Worm (Caenorhabditis elegans) whole organism, L1 larva: ENCODE data around the gene flp-23.
A peak's percentile ranks its signal among the peaks of the same experiment; 100 is the strongest.

Experiments used
- C04F5.9 ChIP-seq: sonication (generic microtip); optimal IDR thresholded peaks from 2 replicates; lab custom pipeline; 2016; ENCODE audit warnings: missing genetic modification characterization, missing compliant biosample characterization
- C16A3.4 ChIP-seq: fragments of 150-350 bp; optimal IDR thresholded peaks from 2 replicates; lab custom pipeline; 2014; ENCODE audit warnings: missing biosample characterization, missing genetic modification characterization
- C34B4.2 ChIP-seq: sonication (generic microtip); optimal IDR thresholded peaks from 2 replicates; lab custom pipeline; 2017; ENCODE audit warnings: mild to moderate bottlenecking, missing genetic modification characterization, missing compliant biosample characterization
- F16B12.6 ChIP-seq: fragments of 150-350 bp; optimal IDR thresholded peaks from 2 replicates; lab custom pipeline; 2014; ENCODE audit warnings: missing biosample characterization, missing genetic modification characterization
- Y116A8C.19 ChIP-seq: sonication (generic microtip); optimal IDR thresholded peaks from 2 replicates; lab custom pipeline; 2016; ENCODE audit warnings: missing compliant biosample characterization, missing genetic modification characterization, borderline replicate concordance
- aha-1 ChIP-seq: fragments of 150-350 bp; optimal IDR thresholded peaks from 2 replicates; lab custom pipeline; 2014; ENCODE audit warnings: missing biosample characterization, missing genetic modification characterization
- alr-1 ChIP-seq: fragments of 200-800 bp; sonication (Bioruptor generic); optimal IDR thresholded peaks from 2 replicates; lab custom pipeline; 2018; ENCODE audit warnings: borderline replicate concordance, mild to moderate bottlenecking, missing genetic modification characterization, missing compliant biosample characterization
- aly-2 ChIP-seq: fragments of 150-350 bp; optimal IDR thresholded peaks from 2 replicates; lab custom pipeline; 2014; ENCODE audit warnings: missing biosample characterization, missing genetic modification characterization
- ceh-8 ChIP-seq: fragments of 200-800 bp; sonication (Bioruptor generic); optimal IDR thresholded peaks from 2 replicates; lab custom pipeline; 2018; ENCODE audit warnings: mild to moderate bottlenecking, missing genetic modification characterization, moderate library complexity, missing compliant biosample characterization
- ceh-90 ChIP-seq: sonication (generic microtip); optimal IDR thresholded peaks from 2 replicates; lab custom pipeline; 2016; ENCODE audit warnings: missing genetic modification characterization, missing compliant biosample characterization
- ces-1 ChIP-seq: fragments of 150-350 bp; optimal IDR thresholded peaks from 2 replicates; lab custom pipeline; 2014; ENCODE audit warnings: missing biosample characterization, missing genetic modification reagents, missing genetic modification characterization
- dpl-1 ChIP-seq, 3 experiments: fragments of 150-350 bp in 2 of 3; sonication (generic microtip) in 1 of 3; optimal IDR thresholded peaks; 2 replicates each; lab custom pipeline; 2014 to 2017; ENCODE audit warnings: missing biosample characterization in 3 of 3, missing genetic modification characterization in 3 of 3, missing genetic modification reagents in 3 of 3
- efl-1 ChIP-seq, 4 experiments: fragments of 150-350 bp; optimal IDR thresholded peaks in 3 of 4; peaks in 1 of 4; 1 replicate in 1 of 4; 2 replicates in 3 of 4; lab custom pipeline; 2014; ENCODE audit warnings: missing biosample characterization in 2 of 4, missing genetic modification characterization in 2 of 4, missing genetic modification reagents in 2 of 4
- egl-13 ChIP-seq: sonication (generic microtip); optimal IDR thresholded peaks from 2 replicates; lab custom pipeline; 2016; ENCODE audit warnings: missing genotype, missing genetic modification reagents, missing genetic modification characterization, missing compliant biosample characterization
- egl-27 ChIP-seq, 2 experiments: fragments of 150-350 bp in 1 of 2; sonication (generic microtip); optimal IDR thresholded peaks; 3 replicates each; lab custom pipeline; 2017 to 2018; ENCODE audit warnings: missing biosample characterization in 2 of 2, missing genetic modification characterization in 2 of 2, missing genetic modification reagents in 2 of 2
- elt-2 ChIP-seq: sonication (generic microtip); optimal IDR thresholded peaks from 2 replicates; lab custom pipeline; 2016; ENCODE audit warnings: missing genetic modification characterization, mild to moderate bottlenecking, inconsistent platforms, missing compliant biosample characterization, missing genetic modification reagents
- ets-5 ChIP-seq: fragments of 200-800 bp; sonication (Bioruptor generic); IDR thresholded peaks from 2 replicates; pipeline ENCODE4 v1.3.6; 2022; ENCODE audit warnings: missing genetic modification characterization, missing compliant biosample characterization
- fkh-10 ChIP-seq: sonication (generic microtip); optimal IDR thresholded peaks from 2 replicates; lab custom pipeline; 2017; ENCODE audit warnings: missing biosample characterization, missing genetic modification reagents, missing genetic modification characterization
- fkh-8 ChIP-seq: sonication (generic microtip); optimal IDR thresholded peaks from 2 replicates; lab custom pipeline; 2016; ENCODE audit warnings: mild to moderate bottlenecking, missing genetic modification characterization, missing compliant biosample characterization
- grh-1 ChIP-seq: fragments of 200-800 bp; sonication (Bioruptor generic); IDR thresholded peaks from 2 replicates; pipeline ENCODE4 v1.3.6; 2022; ENCODE audit warnings: missing genetic modification reagents, missing genetic modification characterization, missing compliant biosample characterization
- hlh-17 ChIP-seq: fragments of 200-800 bp; sonication (Bioruptor generic); optimal IDR thresholded peaks from 2 replicates; lab custom pipeline; 2018; ENCODE audit warnings: missing genetic modification characterization, mild to moderate bottlenecking, missing compliant biosample characterization, moderate library complexity, borderline replicate concordance
- jun-1 ChIP-seq: fragments of 150-350 bp; optimal IDR thresholded peaks from 2 replicates; lab custom pipeline; 2014; ENCODE audit warnings: missing biosample characterization, missing genetic modification reagents, missing genetic modification characterization
- lin-13 ChIP-seq: fragments of 150-350 bp; optimal IDR thresholded peaks from 2 replicates; lab custom pipeline; 2014; ENCODE audit warnings: missing biosample characterization, missing genetic modification reagents, missing genetic modification characterization
- lin-14 ChIP-seq: fragments of 200-800 bp; sonication (Bioruptor generic); optimal IDR thresholded peaks from 2 replicates; lab custom pipeline; 2018; ENCODE audit warnings: mild to moderate bottlenecking, missing genetic modification characterization, moderate library complexity, missing compliant biosample characterization
- lin-39 ChIP-seq: fragments of 150-350 bp; optimal IDR thresholded peaks from 2 replicates; lab custom pipeline; 2014; ENCODE audit warnings: missing biosample characterization, missing genetic modification reagents, missing genetic modification characterization
- lir-3 ChIP-seq: sonication (generic microtip); optimal IDR thresholded peaks from 2 replicates; lab custom pipeline; 2016; ENCODE audit warnings: mild to moderate bottlenecking, missing genetic modification characterization, moderate library complexity, missing compliant biosample characterization; ENCODE audit not compliant: poor library complexity
- lsy-2 ChIP-seq, 2 experiments: fragments of 150-350 bp; optimal IDR thresholded peaks; 2 replicates each; lab custom pipeline; 2014; ENCODE audit warnings: missing biosample characterization in 2 of 2, missing genetic modification characterization in 2 of 2
- mab-9 ChIP-seq: fragments of 200-800 bp; sonication (Bioruptor generic); IDR thresholded peaks from 2 replicates; pipeline ENCODE4 v1.3.6; 2022; ENCODE audit warnings: missing genetic modification reagents, missing genetic modification characterization, missing compliant biosample characterization
- mdl-1 ChIP-seq, 2 experiments: fragments of 150-350 bp; optimal IDR thresholded peaks; 2 replicates each; lab custom pipeline; 2014 to 2017; ENCODE audit warnings: missing biosample characterization in 2 of 2, missing genetic modification characterization in 2 of 2, inconsistent platforms in 1 of 2
- mef-2 ChIP-seq: fragments of 150-350 bp; optimal IDR thresholded peaks from 2 replicates; lab custom pipeline; 2014; ENCODE audit warnings: missing biosample characterization, missing genetic modification characterization
- mep-1 ChIP-seq: fragments of 150-350 bp; optimal IDR thresholded peaks from 2 replicates; lab custom pipeline; 2014; ENCODE audit warnings: missing biosample characterization, missing genetic modification characterization
- nhr-20 ChIP-seq: sonication (generic microtip); optimal IDR thresholded peaks from 2 replicates; lab custom pipeline; 2016; ENCODE audit warnings: mild to moderate bottlenecking, missing genetic modification characterization, missing compliant biosample characterization
- nhr-47 ChIP-seq: sonication (generic microtip); optimal IDR thresholded peaks from 2 replicates; lab custom pipeline; 2016; ENCODE audit warnings: mild to moderate bottlenecking, missing genetic modification characterization, moderate library complexity, missing compliant biosample characterization
- nhr-71 ChIP-seq: sonication (generic microtip); optimal IDR thresholded peaks from 2 replicates; lab custom pipeline; 2016; ENCODE audit warnings: mild to moderate bottlenecking, missing genetic modification characterization, moderate library complexity, missing compliant biosample characterization
- nhr-84 ChIP-seq: sonication (generic microtip); optimal IDR thresholded peaks from 2 replicates; lab custom pipeline; 2017; ENCODE audit warnings: missing biosample characterization, missing genetic modification characterization
- nhr-90 ChIP-seq: sonication (generic microtip); optimal IDR thresholded peaks from 2 replicates; lab custom pipeline; 2016; ENCODE audit warnings: mild to moderate bottlenecking, missing genetic modification characterization, missing compliant biosample characterization; ENCODE audit not compliant: poor library complexity
- pag-3 ChIP-seq: sonication (generic microtip); optimal IDR thresholded peaks from 2 replicates; lab custom pipeline; 2017; ENCODE audit warnings: missing genetic modification characterization, mild to moderate bottlenecking, missing compliant biosample characterization, antibody characterized with exemption, borderline replicate concordance; ENCODE audit not compliant: insufficient read depth
- pqm-1 ChIP-seq: sonication (generic microtip); optimal IDR thresholded peaks from 3 replicates; lab custom pipeline; 2017; ENCODE audit warnings: missing biosample characterization, missing genetic modification characterization
- snpc-4 ChIP-seq: fragments of 150-350 bp; optimal IDR thresholded peaks from 2 replicates; lab custom pipeline; 2014; ENCODE audit warnings: missing biosample characterization, missing genetic modification characterization
- snu-23 ChIP-seq: sonication (generic microtip); optimal IDR thresholded peaks from 2 replicates; lab custom pipeline; 2016; ENCODE audit warnings: missing genetic modification characterization, missing compliant biosample characterization
- sox-4 ChIP-seq: sonication (generic microtip); optimal IDR thresholded peaks from 2 replicates; lab custom pipeline; 2016; ENCODE audit warnings: missing genetic modification characterization, missing compliant biosample characterization
- sptf-1 ChIP-seq: fragments of 150-350 bp; optimal IDR thresholded peaks from 2 replicates; lab custom pipeline; 2014; ENCODE audit warnings: missing biosample characterization, missing genetic modification characterization
- sup-37 ChIP-seq: fragments of 200-800 bp; sonication (Bioruptor generic); optimal IDR thresholded peaks from 2 replicates; lab custom pipeline; 2018; ENCODE audit warnings: mild to moderate bottlenecking, missing genetic modification characterization, missing compliant biosample characterization
- tbx-2 ChIP-seq: sonication (generic microtip); optimal IDR thresholded peaks from 2 replicates; lab custom pipeline; 2016; ENCODE audit warnings: missing genetic modification characterization, missing compliant biosample characterization
- unc-130 ChIP-seq: fragments of 150-350 bp; optimal IDR thresholded peaks from 2 replicates; lab custom pipeline; 2017; ENCODE audit warnings: missing biosample characterization, missing genetic modification characterization, inconsistent platforms
- unc-30 ChIP-seq: sonication (generic microtip); optimal IDR thresholded peaks from 2 replicates; lab custom pipeline; 2017; ENCODE audit warnings: missing biosample characterization, missing genetic modification characterization
- unc-86 ChIP-seq: sonication (generic microtip); optimal IDR thresholded peaks from 2 replicates; lab custom pipeline; 2016; ENCODE audit warnings: missing genetic modification characterization, missing compliant biosample characterization
- vab-15 ChIP-seq: sonication (generic microtip); optimal IDR thresholded peaks from 2 replicates; lab custom pipeline; 2017; ENCODE audit warnings: missing genotype, mild to moderate bottlenecking, missing genetic modification characterization, missing compliant biosample characterization
- xbp-1 ChIP-seq: sonication (generic microtip); optimal IDR thresholded peaks from 2 replicates; lab custom pipeline; 2016; ENCODE audit warnings: missing genetic modification characterization, missing compliant biosample characterization
- zag-1 ChIP-seq: fragments of 150-350 bp; optimal IDR thresholded peaks from 2 replicates; lab custom pipeline; 2014; ENCODE audit warnings: missing biosample characterization, missing genetic modification characterization
- ztf-4 ChIP-seq: fragments of 150-350 bp; optimal IDR thresholded peaks from 2 replicates; lab custom pipeline; 2014; ENCODE audit warnings: missing biosample characterization, missing genetic modification characterization

Gene flp-23

DNA sequence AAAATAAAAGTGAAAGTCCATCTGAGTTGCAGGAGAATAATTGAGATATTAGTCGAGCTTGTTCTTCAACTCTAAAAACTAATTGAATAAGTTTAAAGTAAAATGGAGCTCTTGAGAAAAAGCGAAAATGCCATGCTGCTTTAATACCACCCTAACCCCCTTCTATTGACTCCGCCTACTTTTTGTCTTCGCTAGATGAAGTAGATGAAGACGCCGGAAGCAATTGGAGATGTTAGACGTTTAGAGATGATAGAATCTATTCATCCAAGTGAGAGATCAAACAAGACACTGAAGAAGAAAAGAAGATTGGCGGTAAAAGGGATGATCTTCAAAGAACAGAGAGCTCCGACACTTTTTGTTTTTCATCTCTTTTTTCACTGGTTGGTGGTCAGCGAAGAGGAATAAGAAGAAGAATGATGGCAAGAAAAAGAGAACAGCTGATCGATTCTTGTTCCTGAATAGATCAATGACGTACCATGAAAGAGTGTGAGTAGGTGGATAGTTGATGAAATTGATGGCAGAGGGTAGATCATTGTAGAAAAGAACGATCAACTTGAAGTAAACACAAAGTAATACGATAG lies 3.9 kb downstream of the flp-23 start (continued):
- TF ChIP-seq efl-1 (optimal IDR thresholded peaks at IDR 0.05; lab: Kevin White, UChicago) (no peak), efl-1 (GFP tag; optimal IDR thresholded peaks at IDR 0.05 in 1 of 2; lab: Kevin White, UChicago) (peak in 1 of 2 experiments; percentile 30), ceh-90 (no peak), nhr-47 (no peak), mdl-1 (tag; optimal IDR thresholded peaks at IDR 0.05; lab: Kevin White, UChicago) (no peak), lsy-2 (tag; optimal IDR thresholded peaks at IDR 0.05; lab: Kevin White, UChicago) (no peak), xbp-1 (tag; lab: Kevin White, UChicago) (no peak), ceh-8 (no peak), hlh-17 (GFP tag; lab: Kevin White, UChicago) (no peak), unc-86 (tag; lab: Kevin White, UChicago) (no peak), nhr-20 (tag; lab: Kevin White, UChicago) (peak; percentile 18), zag-1 (tag; lab: Kevin White, UChicago) (no peak), sup-37 (no peak), nhr-84 (tag; lab: Kevin White, UChicago) (no peak), Y116A8C.19 (tag; lab: Kevin White, UChicago) (no peak), tbx-2 (tag; lab: Kevin White, UChicago) (no peak), ztf-4 (tag; lab: Kevin White, UChicago) (no peak), nhr-71 (tag; lab: Kevin White, UChicago) (peak; percentile 45), aly-2 (tag; lab: Kevin White, UChicago) (no peak), egl-27 (tag; optimal IDR thresholded peaks at IDR 0.05; lab: Kevin White, UChicago) (no peak), C34B4.2 (no peak), snu-23 (peak; percentile 0), alr-1 (no peak), egl-13 (tag; lab: Kevin White, UChicago) (no peak), nhr-90 (tag; lab: Kevin White, UChicago) (no peak), pqm-1 (tag; lab: Kevin White, UChicago) (no peak), lir-3 (tag; lab: Kevin White, UChicago) (no peak), fkh-8 (tag; lab: Kevin White, UChicago) (no peak), grh-1 (no peak), lin-14 (GFP tag; lab: Kevin White, UChicago) (peak; percentile 37), ces-1 (GFP tag; lab: Kevin White, UChicago) (no peak), mef-2 (tag; lab: Kevin White, UChicago) (no peak), unc-130 (tag; lab: Kevin White, UChicago) (peak; percentile 2), jun-1 (tag; lab: Kevin White, UChicago) (no peak), pag-3 (tag; lab: Kevin White, UChicago) (peak; percentile 11), dpl-1 (GFP tag; optimal IDR thresholded peaks at IDR 0.05; lab: Kevin White, UChicago) (peak in 1 of 3 experiments; percentile 25), vab-15 (tag; lab: Kevin White, UChicago) (no peak), C04F5.9 (tag; lab: Kevin White, UChicago) (no peak), mab-9 (GFP tag; lab: Robert Waterston, UW) (no peak), snpc-4 (tag; lab: Kevin White, UChicago) (no peak), ets-5 (no peak), aha-1 (tag; lab: Kevin White, UChicago) (no peak), elt-2 (tag; lab: Kevin White, UChicago) (no peak), unc-30 (tag; lab: Kevin White, UChicago) (no peak), sox-4 (tag; lab: Kevin White, UChicago) (no peak), lin-39 (no peak), F16B12.6 (tag; lab: Kevin White, UChicago) (no peak), sptf-1 (no peak), lin-13 (GFP tag; lab: Kevin White, UChicago) (no peak), fkh-10 (GFP tag; lab: Kevin White, UChicago) (no peak), mep-1 (peak; percentile 6), C16A3.4 (tag; lab: Kevin White, UChicago) (no peak)
